Fruit fly (Drosophila melanogaster): ENCODE data around the gene Arp5.

DNA sequence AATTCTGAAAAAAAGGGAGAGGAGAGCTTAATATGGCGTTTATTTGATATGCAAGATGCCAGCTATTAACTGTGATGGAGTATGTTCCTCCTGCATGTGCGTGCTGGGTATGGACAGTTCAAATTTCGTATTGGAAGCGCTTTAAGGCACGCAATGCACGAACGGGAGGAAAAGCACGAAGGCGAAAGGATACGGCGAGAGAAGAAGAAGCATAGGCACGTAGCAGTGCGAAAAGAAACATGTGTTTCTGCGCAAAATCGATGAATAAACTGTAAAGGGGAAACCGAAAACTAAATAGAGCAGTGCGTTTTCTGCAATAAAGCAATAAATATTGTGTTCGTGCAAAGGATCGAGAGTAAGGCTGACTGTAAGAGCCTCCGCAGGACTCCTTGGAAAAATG is 30.6 kb downstream of the Arp5 start, which contains the start of gene CG14314:
- TF ChIP-seq CG15710 (tag; optimal IDR thresholded peaks at IDR 0.05) (no peak), gl (tag; optimal IDR thresholded peaks at IDR 0.05) (no peak), CG8301 (tag; optimal IDR thresholded peaks at IDR 0.05) (no peak), rn (GFP tag; IDR thresholded peaks at IDR 0.05) (no peak), CG12605 (GFP tag; IDR thresholded peaks at IDR 0.05) (no peak), D1 (tag; optimal IDR thresholded peaks at IDR 0.05) (no peak), CG34367 (tag; optimal IDR thresholded peaks at IDR 0.05) (no peak), EcR (GFP tag; optimal IDR thresholded peaks at IDR 0.05) (no peak), CG17806 (tag; optimal IDR thresholded peaks at IDR 0.05) (no peak), CG32121 (GFP tag; IDR thresholded peaks at IDR 0.05) (no peak), CG10348 (GFP tag; IDR thresholded peaks at IDR 0.05) (no peak), CG13204 (GFP tag; optimal IDR thresholded peaks at IDR 0.05) (no peak), Pif1A (GFP tag; optimal IDR thresholded peaks at IDR 0.05) (no peak), Pif1B (GFP tag; optimal IDR thresholded peaks at IDR 0.05) (no peak)

Measured in whole organism, pupa.